Fruit fly (Drosophila melanogaster) whole organism, pupa: ENCODE results near the gene hng3.

Source experiments
- CG10348 ChIP-seq: fragments of 200-800 bp; sonication (Bioruptor generic); IDR thresholded peaks from 2 replicates; pipeline ENCODE4 v1.3.6; 2022; ENCODE audit warnings: missing biosample characterization, missing genetic modification characterization
- CG13204 ChIP-seq: fragments of 200-800 bp; sonication (Bioruptor generic); optimal IDR thresholded peaks from 2 replicates; lab custom pipeline; 2018; ENCODE audit warnings: missing biosample characterization, mild to moderate bottlenecking, missing genetic modification characterization, moderate library complexity
- CG8301 ChIP-seq: fragments of 200-800 bp; sonication (Bioruptor generic); optimal IDR thresholded peaks from 2 replicates; lab custom pipeline; 2018; ENCODE audit warnings: missing biosample characterization, mild to moderate bottlenecking, missing genetic modification characterization
- CG9948 ChIP-seq: fragments of 200-800 bp; sonication (Bioruptor generic); optimal IDR thresholded peaks from 2 replicates; lab custom pipeline; 2018; ENCODE audit warnings: missing biosample characterization, mild to moderate bottlenecking, missing genetic modification characterization, moderate library complexity
- D1 ChIP-seq: fragments of 200-800 bp; sonication (Bioruptor generic); optimal IDR thresholded peaks from 2 replicates; lab custom pipeline; 2018; ENCODE audit warnings: missing biosample characterization, mild to moderate bottlenecking, missing genetic modification characterization, moderate library complexity
- Ets98B ChIP-seq: fragments of 200-800 bp; sonication (Bioruptor generic); IDR thresholded peaks from 2 replicates; pipeline ENCODE4 v1.3.6; 2022; ENCODE audit warnings: missing biosample characterization, missing genetic modification characterization
- Snoo ChIP-seq: fragments of 200-800 bp; sonication (Bioruptor generic); optimal IDR thresholded peaks from 3 replicates; lab custom pipeline; 2017; ENCODE audit warnings: missing biosample characterization, mild to moderate bottlenecking, missing genetic modification characterization, inconsistent platforms
- fd96Ca ChIP-seq: fragments of 200-800 bp; sonication (Bioruptor generic); IDR thresholded peaks from 3 replicates; pipeline ENCODE4 v1.3.6; 2022; ENCODE audit warnings: missing biosample characterization, missing genetic modification characterization
- gl ChIP-seq: fragments of 200-800 bp; sonication (Bioruptor generic); optimal IDR thresholded peaks from 2 replicates; lab custom pipeline; 2018; ENCODE audit warnings: missing biosample characterization, mild to moderate bottlenecking, missing genetic modification characterization

dm6 chr3L:761733-762132 is 6.4 kb upstream of the hng3 start:
- no peak for TF ChIP-seq CG8301 (tag; lab: Kevin White, UChicago)
- no peak for TF ChIP-seq fd96Ca
- no peak for TF ChIP-seq CG13204
- no peak for TF ChIP-seq gl (tag; lab: Kevin White, UChicago)
- TF ChIP-seq CG9948, result no peak
- TF ChIP-seq CG10348, result no peak
- peak; percentile 74 for TF ChIP-seq Snoo
- TF ChIP-seq Ets98B, result no peak
- no peak for TF ChIP-seq D1 (tag; lab: Kevin White, UChicago)
